Worm (Caenorhabditis elegans): ENCODE results near the gene twk-28.
A peak's percentile ranks its signal among the peaks of the same experiment; 100 is the strongest.

twk-28 gene

ce11 chrX:4282380-4282779 is 3.2 kb upstream of the twk-28 start, which contains the start of gene C52B9.19:
TSS of gene C52B9.19 (plus strand) at chrX:4282555.
- TF ChIP-seq ceh-83 (GFP tag; optimal IDR thresholded peaks at IDR 0.05) (no peak), nhr-76 (tag; optimal IDR thresholded peaks at IDR 0.05) (no peak), cnd-1 (tag; optimal IDR thresholded peaks at IDR 0.05) (no peak), blmp-1 (tag; optimal IDR thresholded peaks at IDR 0.05) (no peak), mab-5 (tag; optimal IDR thresholded peaks at IDR 0.05) (no peak), lsy-2 (tag; optimal IDR thresholded peaks at IDR 0.05) (no peak)

- no peak for TF ChIP-seq elt-1 (tag; optimal IDR thresholded peaks at IDR 0.05; ENCODE audit: borderline replicate concordance, insufficient read depth)
Observed at ce11 chrX:4274116-4274515, 5.0 kb downstream of the twk-28 start, which contains the start of gene mec-18. TSS of gene mec-18 (minus strand) at chrX:4274216.

- TF ChIP-seq drap-1 (GFP tag; optimal IDR thresholded peaks at IDR 0.05) (no peak), hlh-1 (tag; optimal IDR thresholded peaks at IDR 0.05) (no peak), unc-62 (GFP tag; optimal IDR thresholded peaks at IDR 0.05) (no peak), M03D4.4 (tag; optimal IDR thresholded peaks at IDR 0.05) (no peak), zip-8 (tag; optimal IDR thresholded peaks at IDR 0.05) (no peak), nhr-12 (tag; optimal IDR thresholded peaks at IDR 0.05) (no peak), ztf-11 (tag; optimal IDR thresholded peaks at IDR 0.05) (no peak), pha-4 (tag; optimal IDR thresholded peaks at IDR 0.05) (no peak), snpc-4 (tag; optimal IDR thresholded peaks at IDR 0.05) (no peak), cnd-1 (tag; optimal IDR thresholded peaks at IDR 0.05) (no peak), nhr-28 (tag; optimal IDR thresholded peaks at IDR 0.05) (no peak), ceh-83 (GFP tag; optimal IDR thresholded peaks at IDR 0.05) (no peak), unc-120 (tag; optimal IDR thresholded peaks at IDR 0.05; ENCODE audit: poor library complexity, severe bottlenecking) (no peak), elt-3 (tag; optimal IDR thresholded peaks at IDR 0.05) (no peak), mep-1 (tag; optimal IDR thresholded peaks at IDR 0.05) (no peak)
Observed at ce11 chrX:4273614-4274013, 5.5 kb downstream of the twk-28 start, which contains the start of gene C52B9.10. TSS of gene C52B9.10 (plus strand) at chrX:4273914.

- TF ChIP-seq pha-4 (tag; optimal IDR thresholded peaks at IDR 0.05): no peak
- TF ChIP-seq nhr-12 (tag; optimal IDR thresholded peaks at IDR 0.05): no peak
- no peak for TF ChIP-seq nhr-2 (tag; optimal IDR thresholded peaks at IDR 0.05)
- no peak for TF ChIP-seq ceh-43 (GFP tag; optimal IDR thresholded peaks at IDR 0.05)
- TF ChIP-seq drap-1 (GFP tag; optimal IDR thresholded peaks at IDR 0.05): no peak
- no peak for TF ChIP-seq ceh-39 (tag; optimal IDR thresholded peaks at IDR 0.05)
- no peak for TF ChIP-seq unc-120 (tag; optimal IDR thresholded peaks at IDR 0.05; ENCODE audit: poor library complexity, severe bottlenecking)
- no peak for TF ChIP-seq elt-3 (tag; optimal IDR thresholded peaks at IDR 0.05)
- no peak for TF ChIP-seq sem-2 (GFP tag; optimal IDR thresholded peaks at IDR 0.05)
- TF ChIP-seq elt-1 (tag; optimal IDR thresholded peaks at IDR 0.05; ENCODE audit: borderline replicate concordance, insufficient read depth): no peak
- TF ChIP-seq lin-32 (GFP tag; optimal IDR thresholded peaks at IDR 0.05): no peak
- no peak for TF ChIP-seq bed-3 (GFP tag; optimal IDR thresholded peaks at IDR 0.05)
- TF ChIP-seq lin-13 (tag; optimal IDR thresholded peaks at IDR 0.05): no peak
- no peak for TF ChIP-seq mab-5 (tag; optimal IDR thresholded peaks at IDR 0.05)
- no peak for TF ChIP-seq tbx-8 (GFP tag; optimal IDR thresholded peaks at IDR 0.05)
- no peak for TF ChIP-seq ztf-11 (tag; optimal IDR thresholded peaks at IDR 0.05)
- TF ChIP-seq mep-1 (tag; optimal IDR thresholded peaks at IDR 0.05): no peak
- TF ChIP-seq zip-8 (tag; optimal IDR thresholded peaks at IDR 0.05): no peak
Observed at ce11 chrX:4268396-4268795, 10.7 kb downstream of the twk-28 start.

- TF ChIP-seq ceh-43 (GFP tag; optimal IDR thresholded peaks at IDR 0.05): no peak
- TF ChIP-seq mab-5 (tag; optimal IDR thresholded peaks at IDR 0.05): peak; percentile 72
- peak; percentile 64 for TF ChIP-seq hlh-1 (tag; optimal IDR thresholded peaks at IDR 0.05)
- TF ChIP-seq unc-62 (GFP tag; optimal IDR thresholded peaks at IDR 0.05): peak; percentile 75
Observed at ce11 chrX:4266178-4266931, 12.8 kb downstream of the twk-28 start.

- TF ChIP-seq hlh-1 (tag; optimal IDR thresholded peaks at IDR 0.05): peak; percentile 72
- no peak for TF ChIP-seq ceh-83 (GFP tag; optimal IDR thresholded peaks at IDR 0.05)
- peak; percentile 71 for TF ChIP-seq ces-1 (GFP tag; optimal IDR thresholded peaks at IDR 0.05)
- TF ChIP-seq elt-1 (tag; optimal IDR thresholded peaks at IDR 0.05; ENCODE audit: borderline replicate concordance, insufficient read depth): no peak
- no peak for TF ChIP-seq bed-3 (GFP tag; optimal IDR thresholded peaks at IDR 0.05)
- TF ChIP-seq sptf-1 (tag; optimal IDR thresholded peaks at IDR 0.05): peak; percentile 31
- peak; percentile 36 for TF ChIP-seq lsy-2 (tag; optimal IDR thresholded peaks at IDR 0.05)
- TF ChIP-seq blmp-1 (tag; optimal IDR thresholded peaks at IDR 0.05): peak; percentile 20
- no peak for TF ChIP-seq nhr-28 (tag; optimal IDR thresholded peaks at IDR 0.05)
- TF ChIP-seq ceh-43 (GFP tag; optimal IDR thresholded peaks at IDR 0.05): no peak
- peak; percentile 65 for TF ChIP-seq unc-120 (tag; optimal IDR thresholded peaks at IDR 0.05; ENCODE audit: poor library complexity, severe bottlenecking)
- no peak for TF ChIP-seq nhr-76 (tag; optimal IDR thresholded peaks at IDR 0.05)
- peak; percentile 28 for TF ChIP-seq mls-2 (tag; optimal IDR thresholded peaks at IDR 0.05)
- no peak for TF ChIP-seq mab-5 (tag; optimal IDR thresholded peaks at IDR 0.05)
- TF ChIP-seq flh-1 (GFP tag; optimal IDR thresholded peaks at IDR 0.05): no peak
- TF ChIP-seq nhr-237 (tag; optimal IDR thresholded peaks at IDR 0.05): no peak
- no peak for TF ChIP-seq snpc-4 (tag; optimal IDR thresholded peaks at IDR 0.05)
- no peak for TF ChIP-seq tbx-8 (GFP tag; optimal IDR thresholded peaks at IDR 0.05)
- peak; percentile 3 for TF ChIP-seq sem-2 (GFP tag; optimal IDR thresholded peaks at IDR 0.05)
- no peak for TF ChIP-seq M03D4.4 (tag; optimal IDR thresholded peaks at IDR 0.05)
- no peak for TF ChIP-seq lin-13 (tag; optimal IDR thresholded peaks at IDR 0.05)
- no peak for TF ChIP-seq unc-39 (tag; optimal IDR thresholded peaks at IDR 0.05)
- TF ChIP-seq ceh-39 (tag; optimal IDR thresholded peaks at IDR 0.05): no peak
- peak; percentile 16 for TF ChIP-seq drap-1 (GFP tag; optimal IDR thresholded peaks at IDR 0.05)
- peak; percentile 8 for TF ChIP-seq cnd-1 (tag; optimal IDR thresholded peaks at IDR 0.05)
Observed at ce11 chrX:4265283-4265907, 13.7 kb downstream of the twk-28 start, which contains the start of gene coel-1. TSS of gene coel-1 (plus strand) at chrX:4265663.
